Worm (Caenorhabditis elegans): Measurements from ENCODE around the gene ttr-41.

ce11 chrII:4727769-4728168, at the start of gene ttr-41:
- TF ChIP-seq F13C5.2 (tag; optimal IDR thresholded peaks at IDR 0.05) (no peak), hmbx-1 (tag; optimal IDR thresholded peaks at IDR 0.05) (no peak), B0310.2 (tag; optimal IDR thresholded peaks at IDR 0.05) (no peak), ama-1 (optimal IDR thresholded peaks at IDR 0.05) (no peak), pes-1 (GFP tag; IDR thresholded peaks at IDR 0.05) (no peak), hmg-4 (GFP tag; optimal IDR thresholded peaks at IDR 0.05) (no peak), tbx-11 (GFP tag; IDR thresholded peaks at IDR 0.05) (no peak), tbx-37 (GFP tag; conservative IDR thresholded peaks at IDR 0.05) (no peak)

All from whole organism, early embryonic.